Worm (Caenorhabditis elegans): ENCODE measurements around the gene F59B1.8.

The F59B1.8 gene

ce11 chrV:3666887-3667286 lies 22.8 kb upstream of the F59B1.8 start, which contains the start of gene str-113:
str-113 (minus strand) TSS chrV:3666987.
- TF ChIP-seq hmg-11 (tag; optimal IDR thresholded peaks at IDR 0.05): no peak
- TF ChIP-seq pha-4 (tag; optimal IDR thresholded peaks at IDR 0.05): no peak
- no peak for TF ChIP-seq nhr-28 (tag; optimal IDR thresholded peaks at IDR 0.05)
- TF ChIP-seq skn-1 (tag; optimal IDR thresholded peaks at IDR 0.05): no peak
- no peak for TF ChIP-seq nhr-67 (tag; optimal IDR thresholded peaks at IDR 0.05)
- no peak for TF ChIP-seq elt-1 (tag; optimal IDR thresholded peaks at IDR 0.05)
- TF ChIP-seq lin-39 (tag; optimal IDR thresholded peaks at IDR 0.05): no peak
- TF ChIP-seq R02D3.7 (tag; optimal IDR thresholded peaks at IDR 0.05): no peak
- no peak for TF ChIP-seq unc-39 (tag; optimal IDR thresholded peaks at IDR 0.05)
- TF ChIP-seq ZK546.5 (tag; optimal IDR thresholded peaks at IDR 0.05): no peak
- TF ChIP-seq lsy-12 (tag; optimal IDR thresholded peaks at IDR 0.05): no peak
- TF ChIP-seq ceh-28 (tag; optimal IDR thresholded peaks at IDR 0.05): no peak
- TF ChIP-seq nfya-1 (tag; optimal IDR thresholded peaks at IDR 0.05; ENCODE audit: insufficient read depth): no peak
- no peak for TF ChIP-seq nhr-43 (tag; optimal IDR thresholded peaks at IDR 0.05; ENCODE audit: poor library complexity, severe bottlenecking)

- TF ChIP-seq nhr-23 (tag; optimal IDR thresholded peaks at IDR 0.05) (no peak), ceh-16 (tag; optimal IDR thresholded peaks at IDR 0.05) (no peak), ZK546.5 (tag; optimal IDR thresholded peaks at IDR 0.05) (no peak), snpc-4 (tag; optimal IDR thresholded peaks at IDR 0.05) (no peak), aly-2 (tag; optimal IDR thresholded peaks at IDR 0.05) (no peak), nhr-25 (tag; optimal IDR thresholded peaks at IDR 0.05) (no peak), tbx-2 (tag; optimal IDR thresholded peaks at IDR 0.05) (no peak), ceh-9 (tag; optimal IDR thresholded peaks at IDR 0.05) (no peak), nhr-76 (tag; optimal IDR thresholded peaks at IDR 0.05) (no peak), nfya-1 (tag; optimal IDR thresholded peaks at IDR 0.05; ENCODE audit: insufficient read depth) (no peak), lin-15B (tag; optimal IDR thresholded peaks at IDR 0.05) (no peak), mml-1 (tag; optimal IDR thresholded peaks at IDR 0.05) (no peak)
Observed at ce11 chrV:3659472-3659871, 15.4 kb upstream of the F59B1.8 start, which contains the start of gene acr-23. acr-23 (minus strand) TSS chrV:3659572.

ce11 chrV:3649473-3649872 lies 5.4 kb upstream of the F59B1.8 start, which contains the start of gene str-114:
str-114 (plus strand) TSS chrV:3649773.
- TF ChIP-seq nhr-76 (tag; optimal IDR thresholded peaks at IDR 0.05) (no peak), egl-5 (tag; optimal IDR thresholded peaks at IDR 0.05) (no peak), mml-1 (tag; optimal IDR thresholded peaks at IDR 0.05) (no peak)

- TF ChIP-seq tbx-2 (tag; optimal IDR thresholded peaks at IDR 0.05): no peak
- no peak for TF ChIP-seq nhr-237 (tag; optimal IDR thresholded peaks at IDR 0.05)
Observed at ce11 chrV:3647862-3648261, 3.8 kb upstream of the F59B1.8 start, which contains the start of gene F59B1.10. F59B1.10 (minus strand) TSS chrV:3647962.

ce11 chrV:3639873-3640272 lies 4.2 kb downstream of the F59B1.8 start:
- TF ChIP-seq nfya-1 (tag; optimal IDR thresholded peaks at IDR 0.05; ENCODE audit: insufficient read depth) (no peak), lsy-12 (tag; optimal IDR thresholded peaks at IDR 0.05) (no peak), nhr-77 (tag; optimal IDR thresholded peaks at IDR 0.05) (no peak), ZK546.5 (tag; optimal IDR thresholded peaks at IDR 0.05) (no peak), ztf-4 (tag; optimal IDR thresholded peaks at IDR 0.05) (no peak), lin-15B (tag; optimal IDR thresholded peaks at IDR 0.05) (no peak), pha-4 (tag; optimal IDR thresholded peaks at IDR 0.05) (no peak), nhr-25 (tag; optimal IDR thresholded peaks at IDR 0.05) (no peak), nhr-28 (tag; optimal IDR thresholded peaks at IDR 0.05) (no peak)

- TF ChIP-seq nhr-11 (tag; optimal IDR thresholded peaks at IDR 0.05) (no peak), zag-1 (tag; optimal IDR thresholded peaks at IDR 0.05) (no peak), nhr-25 (tag; optimal IDR thresholded peaks at IDR 0.05) (no peak), nhr-12 (tag; optimal IDR thresholded peaks at IDR 0.05) (no peak), R02D3.7 (tag; optimal IDR thresholded peaks at IDR 0.05) (no peak), fkh-2 (tag; optimal IDR thresholded peaks at IDR 0.05) (no peak), ztf-11 (tag; optimal IDR thresholded peaks at IDR 0.05) (no peak), snpc-4 (tag; optimal IDR thresholded peaks at IDR 0.05) (no peak), ceh-82 (tag; optimal IDR thresholded peaks at IDR 0.05) (no peak), skn-1 (tag; optimal IDR thresholded peaks at IDR 0.05) (no peak), egl-27 (tag; optimal IDR thresholded peaks at IDR 0.05) (no peak), lsy-12 (tag; optimal IDR thresholded peaks at IDR 0.05) (no peak), elt-1 (tag; optimal IDR thresholded peaks at IDR 0.05) (no peak), jun-1 (tag; optimal IDR thresholded peaks at IDR 0.05) (no peak), elt-3 (tag; optimal IDR thresholded peaks at IDR 0.05) (no peak), unc-39 (tag; optimal IDR thresholded peaks at IDR 0.05) (no peak)
Observed at ce11 chrV:3637086-3637485, 7.0 kb downstream of the F59B1.8 start, which contains the start of gene srx-41. srx-41 (minus strand) TSS chrV:3637186.
